Fruit fly (Drosophila melanogaster) whole organism, embryonic: ENCODE data around the gene Mer.
A peak's percentile ranks its signal among the peaks of the same experiment; 100 is the strongest.

Source experiments
- Atf-2 ChIP-seq: fragments of 200-800 bp; sonication (Bioruptor generic); optimal IDR thresholded peaks from 2 replicates; lab custom pipeline; 2016; ENCODE audit warnings: missing biosample characterization, missing genetic modification characterization
- Atf6 ChIP-seq: fragments of 200-800 bp; sonication (Bioruptor generic); IDR thresholded peaks from 2 replicates; pipeline ENCODE4 v1.3.6; 2022; ENCODE audit warnings: missing biosample characterization, missing genetic modification characterization
- C15 ChIP-seq: fragments of 200-800 bp; sonication (Bioruptor generic); IDR thresholded peaks from 3 replicates; pipeline ENCODE4 v1.3.6; 2022; ENCODE audit warnings: missing biosample characterization, missing genetic modification characterization
- CG11504 ChIP-seq: fragments of 200-800 bp; sonication (Bioruptor generic); optimal IDR thresholded peaks from 3 replicates; lab custom pipeline; 2019; ENCODE audit warnings: missing biosample characterization, mild to moderate bottlenecking, missing genetic modification characterization, moderate library complexity
- CG11560 ChIP-seq: fragments of 200-800 bp; sonication (Bioruptor generic); IDR thresholded peaks from 3 replicates; pipeline ENCODE4 v1.3.6; 2022; ENCODE audit warnings: missing biosample characterization, missing genetic modification characterization
- CG12391 ChIP-seq: fragments of 200-800 bp; sonication (Bioruptor generic); optimal IDR thresholded peaks from 3 replicates; lab custom pipeline; 2018; ENCODE audit warnings: missing biosample characterization, mild to moderate bottlenecking, missing genetic modification characterization, moderate library complexity
- CG13123 ChIP-seq: fragments of 200-800 bp; sonication (Bioruptor generic); optimal IDR thresholded peaks from 2 replicates; lab custom pipeline; 2016; ENCODE audit warnings: missing biosample characterization, missing genetic modification characterization
- CG13287 ChIP-seq: fragments of 200-800 bp; sonication (Bioruptor generic); IDR thresholded peaks from 2 replicates; pipeline ENCODE4 v1.3.6; 2022; ENCODE audit warnings: missing biosample characterization, missing genetic modification characterization; ENCODE audit not compliant: partially characterized antibody
- CG14014 ChIP-seq: fragments of 200-800 bp; sonication (Bioruptor generic); IDR thresholded peaks from 2 replicates; pipeline ENCODE4 v1.3.6; 2022; ENCODE audit warnings: missing biosample characterization, missing genetic modification characterization
- CG14667 ChIP-seq: fragments of 200-800 bp; sonication (Bioruptor generic); IDR thresholded peaks from 2 replicates; pipeline ENCODE4 v1.3.6; 2022; ENCODE audit warnings: missing biosample characterization, missing genetic modification characterization
- CG15514 ChIP-seq: fragments of 200-800 bp; sonication (Bioruptor generic); optimal IDR thresholded peaks from 3 replicates; lab custom pipeline; 2017; ENCODE audit warnings: missing biosample characterization, missing genetic modification characterization, mild to moderate bottlenecking, moderate library complexity, missing genetic modification reagents
- CG17612 ChIP-seq: fragments of 200-800 bp; sonication (Bioruptor generic); IDR thresholded peaks from 2 replicates; pipeline ENCODE4 v1.3.6; 2022; ENCODE audit warnings: missing biosample characterization, missing genetic modification characterization
- CG17802 ChIP-seq: fragments of 200-800 bp; sonication (Bioruptor generic); optimal IDR thresholded peaks from 2 replicates; lab custom pipeline; 2018; ENCODE audit warnings: missing biosample characterization, mild to moderate bottlenecking, missing genetic modification characterization, moderate library complexity
- CG17912 ChIP-seq: fragments of 200-800 bp; sonication (Bioruptor generic); optimal IDR thresholded peaks from 2 replicates; lab custom pipeline; 2018; ENCODE audit warnings: missing biosample characterization, mild to moderate bottlenecking, missing genetic modification characterization
- CG32767 ChIP-seq: fragments of 200-800 bp; sonication (Bioruptor generic); IDR thresholded peaks from 2 replicates; pipeline ENCODE4 v1.3.6; 2022; ENCODE audit warnings: missing biosample characterization, missing genetic modification characterization
- CG42726 ChIP-seq: fragments of 200-800 bp; sonication (Bioruptor generic); IDR thresholded peaks from 2 replicates; pipeline ENCODE4 v1.3.6; 2022; ENCODE audit warnings: missing biosample characterization, missing genetic modification characterization; ENCODE audit not compliant: partially characterized antibody
- CG4730 ChIP-seq: fragments of 200-800 bp; sonication (Bioruptor generic); IDR thresholded peaks from 2 replicates; pipeline ENCODE4 v1.3.6; 2022; ENCODE audit warnings: missing biosample characterization, missing genetic modification characterization
- CG9876 ChIP-seq: fragments of 200-800 bp; sonication (Bioruptor generic); optimal IDR thresholded peaks from 2 replicates; lab custom pipeline; 2016; ENCODE audit warnings: missing biosample characterization, missing genetic modification characterization
- HmgD ChIP-seq: fragments of 200-800 bp; sonication (Bioruptor generic); optimal IDR thresholded peaks from 3 replicates; lab custom pipeline; 2016; ENCODE audit warnings: missing biosample characterization, missing genetic modification characterization
- HmgZ ChIP-seq: fragments of 200-800 bp; sonication (Bioruptor generic); optimal IDR thresholded peaks from 2 replicates; lab custom pipeline; 2018; ENCODE audit warnings: missing biosample characterization, mild to moderate bottlenecking, missing genetic modification characterization
- Hmr ChIP-seq: fragments of 200-800 bp; sonication (Bioruptor generic); optimal IDR thresholded peaks from 3 replicates; lab custom pipeline; 2017; ENCODE audit warnings: mild to moderate bottlenecking, missing biosample characterization, missing genetic modification reagents, missing genetic modification characterization
- Hr51 ChIP-seq, 2 experiments: fragments of 200-800 bp; sonication (Bioruptor generic); optimal IDR thresholded peaks; 2 replicates in 1 of 2; 3 replicates in 1 of 2; lab custom pipeline; 2016 to 2018; ENCODE audit warnings: missing biosample characterization in 2 of 2, missing genetic modification characterization in 2 of 2, mild to moderate bottlenecking in 1 of 2, moderate library complexity in 1 of 2
- Ssrp ChIP-seq: fragments of 200-800 bp; sonication (Bioruptor generic); optimal IDR thresholded peaks from 2 replicates; lab custom pipeline; 2018; ENCODE audit warnings: missing biosample characterization, mild to moderate bottlenecking, missing genetic modification characterization, moderate library complexity
- YL-1 ChIP-seq: fragments of 200-800 bp; sonication (Bioruptor generic); optimal IDR thresholded peaks from 3 replicates; lab custom pipeline; 2017; ENCODE audit warnings: missing biosample characterization, mild to moderate bottlenecking, missing genetic modification characterization
- amos ChIP-seq: fragments of 200-800 bp; sonication (Bioruptor generic); IDR thresholded peaks from 2 replicates; pipeline ENCODE4 v1.3.6; 2022; ENCODE audit warnings: missing biosample characterization, missing genetic modification characterization; ENCODE audit not compliant: partially characterized antibody
- ato ChIP-seq: fragments of 200-800 bp; sonication (Bioruptor generic); IDR thresholded peaks from 2 replicates; pipeline ENCODE4 v1.3.6; 2022; ENCODE audit warnings: missing biosample characterization, missing genetic modification characterization; ENCODE audit not compliant: partially characterized antibody
- bigmax ChIP-seq: fragments of 200-800 bp; sonication (Bioruptor generic); optimal IDR thresholded peaks from 2 replicates; lab custom pipeline; 2018; ENCODE audit warnings: missing biosample characterization, mild to moderate bottlenecking, missing genetic modification characterization
- dimm ChIP-seq: fragments of 200-800 bp; sonication (Bioruptor generic); IDR thresholded peaks from 2 replicates; pipeline ENCODE4 v1.3.6; 2022; ENCODE audit warnings: missing biosample characterization, missing genetic modification characterization
- dmrt11E ChIP-seq: fragments of 200-800 bp; sonication (Bioruptor generic); optimal IDR thresholded peaks from 3 replicates; lab custom pipeline; 2018; ENCODE audit warnings: missing biosample characterization, mild to moderate bottlenecking, missing genetic modification characterization, moderate library complexity
- emc ChIP-seq: fragments of 200-800 bp; sonication (Bioruptor generic); optimal IDR thresholded peaks from 2 replicates; lab custom pipeline; 2016; ENCODE audit warnings: missing biosample characterization, missing genetic modification characterization
- fd64A ChIP-seq: fragments of 200-800 bp; sonication (Bioruptor generic); optimal IDR thresholded peaks from 3 replicates; lab custom pipeline; 2018; ENCODE audit warnings: missing biosample characterization, mild to moderate bottlenecking, missing genetic modification characterization
- ftz-f1 ChIP-seq: fragments of 200-800 bp; sonication (Bioruptor generic); optimal IDR thresholded peaks from 2 replicates; lab custom pipeline; 2016; ENCODE audit warnings: missing biosample characterization, missing genetic modification characterization
- grau ChIP-seq: fragments of 200-800 bp; optimal IDR thresholded peaks from 3 replicates; lab custom pipeline; 2019; ENCODE audit warnings: missing biosample characterization, mild to moderate bottlenecking, missing genetic modification characterization, moderate library complexity
- jigr1 ChIP-seq: fragments of 200-800 bp; sonication (Bioruptor generic); IDR thresholded peaks from 3 replicates; pipeline ENCODE4 v1.3.6; 2022; ENCODE audit warnings: missing biosample characterization, missing genetic modification characterization
- lilli ChIP-seq: fragments of 200-800 bp; sonication (Bioruptor generic); optimal IDR thresholded peaks from 3 replicates; lab custom pipeline; 2016; ENCODE audit warnings: missing biosample characterization, missing genetic modification characterization
- lov ChIP-seq, 2 experiments: fragments of 200-800 bp in 1 of 2; fragments of >200 bp in 1 of 2; sonication (Bioruptor generic) in 1 of 2; IDR thresholded peaks in 1 of 2; optimal IDR thresholded peaks in 1 of 2; 2 replicates in 1 of 2; 3 replicates in 1 of 2; pipeline versions ENCODE4 v1.3.6 to Lab custom; 2017 to 2022; ENCODE audit warnings: missing biosample characterization in 1 of 2, missing genetic modification characterization in 1 of 2
- luna ChIP-seq: fragments of 200-800 bp; sonication (Bioruptor generic); optimal IDR thresholded peaks from 2 replicates; lab custom pipeline; 2016; ENCODE audit warnings: missing biosample characterization, missing genetic modification characterization
- nerfin-1 ChIP-seq: fragments of 200-800 bp; sonication (Bioruptor generic); optimal IDR thresholded peaks from 3 replicates; lab custom pipeline; 2019; ENCODE audit warnings: missing biosample characterization, mild to moderate bottlenecking, missing genetic modification characterization, moderate library complexity
- pb ChIP-seq: fragments of 200-800 bp; sonication (Bioruptor generic); optimal IDR thresholded peaks from 3 replicates; lab custom pipeline; 2016; ENCODE audit warnings: missing biosample characterization, missing genetic modification characterization
- pzg ChIP-seq: fragments of 200-800 bp; sonication (Bioruptor generic); optimal IDR thresholded peaks from 3 replicates; lab custom pipeline; 2018; ENCODE audit warnings: missing biosample characterization, mild to moderate bottlenecking, missing genetic modification characterization, moderate library complexity
- seq ChIP-seq: fragments of 200-800 bp; sonication (Bioruptor generic); IDR thresholded peaks from 2 replicates; pipeline ENCODE4 v1.3.6; 2022; ENCODE audit warnings: missing biosample characterization, missing genetic modification characterization
- sim ChIP-seq: fragments of 200-800 bp; sonication (Bioruptor generic); IDR thresholded peaks from 2 replicates; pipeline ENCODE4 v1.3.6; 2022; ENCODE audit warnings: missing biosample characterization, missing genetic modification characterization
- slbo ChIP-seq: fragments of 200-800 bp; sonication (Bioruptor generic); IDR thresholded peaks from 2 replicates; pipeline ENCODE4 v1.3.6; 2022; ENCODE audit warnings: missing biosample characterization, missing genetic modification characterization
- tap ChIP-seq: fragments of 200-800 bp; optimal IDR thresholded peaks from 3 replicates; lab custom pipeline; 2019; ENCODE audit warnings: missing biosample characterization, mild to moderate bottlenecking, missing genetic modification characterization, moderate library complexity
- unc-4 ChIP-seq: fragments of 200-800 bp; sonication (Bioruptor generic); IDR thresholded peaks from 2 replicates; pipeline ENCODE4 v1.3.6; 2022; ENCODE audit warnings: missing biosample characterization, missing genetic modification characterization; ENCODE audit not compliant: partially characterized antibody
- vfl ChIP-seq: fragments of 200-800 bp; sonication (Bioruptor generic); optimal IDR thresholded peaks from 2 replicates; lab custom pipeline; 2016; ENCODE audit warnings: missing biosample characterization, missing genetic modification characterization
- wek ChIP-seq: fragments of 200-800 bp; sonication (Bioruptor generic); optimal IDR thresholded peaks from 3 replicates; lab custom pipeline; 2018; ENCODE audit warnings: missing biosample characterization, mild to moderate bottlenecking, missing genetic modification characterization, moderate library complexity
- z ChIP-seq: fragments of 200-800 bp; sonication (Bioruptor generic); IDR thresholded peaks from 3 replicates; pipeline ENCODE4 v1.3.6; 2022; ENCODE audit warnings: missing biosample characterization, missing genetic modification characterization

The Mer gene

dm6 chrX:19683040-19683875 lies 10.0 kb downstream of the Mer start, which contains the start of the genes dome and Ubqn (continued):
- TF ChIP-seq dmrt11E (tag; lab: Kevin White, UChicago) (peak; percentile 23), CG11504 (tag; lab: Kevin White, UChicago) (no peak), C15 (no peak), HmgD (peak; percentile 1), YL-1 (GFP tag; lab: Kevin White, UChicago) (peak; percentile 61), Hmr (GFP tag; lab: Kevin White, UChicago) (peak; percentile 22), lov (optimal IDR thresholded peaks at IDR 0.05; lab: Kevin White, UChicago) (no peak), lov (GFP tag; IDR thresholded peaks at IDR 0.05; lab: Robert Waterston, UW) (no peak), CG14014 (GFP tag; lab: Robert Waterston, UW) (peak; percentile 13; the same call in 1 of the 2 replicates), Atf-2 (no peak), CG13287 (GFP tag; lab: Robert Waterston, UW) (peak; percentile 90), Ssrp (tag; lab: Kevin White, UChicago) (no peak), pb (GFP tag; lab: Kevin White, UChicago) (no peak), luna (GFP tag; lab: Kevin White, UChicago) (no peak), seq (no peak), amos (GFP tag; lab: Robert Waterston, UW) (peak; percentile 86), slbo (no peak), vfl (GFP tag; lab: Kevin White, UChicago) (no peak), jigr1 (GFP tag; lab: Robert Waterston, UW) (no peak), Hr51 (GFP tag; optimal IDR thresholded peaks at IDR 0.05; lab: Kevin White, UChicago) (no peak), fd64A (GFP tag; lab: Kevin White, UChicago) (no peak), CG9876 (GFP tag; lab: Kevin White, UChicago) (no peak), bigmax (GFP tag; lab: Kevin White, UChicago) (no peak), grau (tag; lab: Kevin White, UChicago) (peak; percentile 1), sim (no peak), wek (GFP tag; lab: Kevin White, UChicago) (peak; percentile 2), CG15514 (GFP tag; lab: Kevin White, UChicago) (peak; percentile 60), CG17912 (GFP tag; lab: Kevin White, UChicago) (no peak), tap (tag; lab: Kevin White, UChicago) (no peak), lilli (GFP tag; lab: Kevin White, UChicago) (peak; percentile 31), HmgZ (tag; lab: Kevin White, UChicago) (peak; percentile 10), CG13123 (no peak), CG4730 (GFP tag; lab: Robert Waterston, UW) (no peak), emc (GFP tag; lab: Kevin White, UChicago) (no peak), ftz-f1 (GFP tag; lab: Kevin White, UChicago) (peak; percentile 86), CG11560 (no peak), CG17612 (GFP tag; lab: Robert Waterston, UW) (no peak), CG42726 (GFP tag; lab: Robert Waterston, UW) (peak; percentile 65; the same call in 1 of the 2 replicates), nerfin-1 (tag; lab: Kevin White, UChicago) (no peak), CG14667 (GFP tag; lab: Robert Waterston, UW) (no peak), CG32767 (GFP tag; lab: Robert Waterston, UW) (no peak), CG12391 (peak; percentile 6), z (GFP tag; lab: Robert Waterston, UW) (no peak), dimm (no peak), unc-4 (GFP tag; lab: Robert Waterston, UW) (peak; percentile 90), CG17802 (tag; lab: Kevin White, UChicago) (no peak), Atf6 (GFP tag; lab: Robert Waterston, UW) (no peak), ato (GFP tag; lab: Robert Waterston, UW) (peak; percentile 82), pzg (GFP tag; lab: Kevin White, UChicago) (peak; percentile 94)
